Worm (Caenorhabditis elegans) whole organism, L1 larva: ENCODE data around the gene hmit-1.2.

Experiments used
- C16A3.4 ChIP-seq: fragments of 150-350 bp; optimal IDR thresholded peaks from 2 replicates; lab custom pipeline; 2014; ENCODE audit warnings: missing biosample characterization, missing genetic modification characterization
- F16B12.6 ChIP-seq: fragments of 150-350 bp; optimal IDR thresholded peaks from 2 replicates; lab custom pipeline; 2014; ENCODE audit warnings: missing biosample characterization, missing genetic modification characterization
- ceh-63 ChIP-seq: fragments of 200-800 bp; sonication (Bioruptor generic); optimal IDR thresholded peaks from 2 replicates; lab custom pipeline; 2018; ENCODE audit warnings: mild to moderate bottlenecking, missing genetic modification characterization, missing compliant biosample characterization
- ceh-8 ChIP-seq: fragments of 200-800 bp; sonication (Bioruptor generic); optimal IDR thresholded peaks from 2 replicates; lab custom pipeline; 2018; ENCODE audit warnings: mild to moderate bottlenecking, missing genetic modification characterization, moderate library complexity, missing compliant biosample characterization
- ceh-82 ChIP-seq, 3 experiments: fragments of 150-350 bp in 1 of 3; sonication (generic microtip) in 2 of 3; optimal IDR thresholded peaks; 2 replicates each; lab custom pipeline; 2014 to 2017; ENCODE audit warnings: missing biosample characterization in 3 of 3, missing genetic modification characterization in 3 of 3
- dsc-1 ChIP-seq: sonication (generic microtip); optimal IDR thresholded peaks from 2 replicates; lab custom pipeline; 2016; ENCODE audit warnings: mild to moderate bottlenecking, missing genetic modification characterization, missing compliant biosample characterization
- efl-1 ChIP-seq, 4 experiments: fragments of 150-350 bp; optimal IDR thresholded peaks in 3 of 4; peaks in 1 of 4; 1 replicate in 1 of 4; 2 replicates in 3 of 4; lab custom pipeline; 2014; ENCODE audit warnings: missing biosample characterization in 2 of 4, missing genetic modification characterization in 2 of 4, missing genetic modification reagents in 2 of 4
- egl-13 ChIP-seq: sonication (generic microtip); optimal IDR thresholded peaks from 2 replicates; lab custom pipeline; 2016; ENCODE audit warnings: missing genotype, missing genetic modification reagents, missing genetic modification characterization, missing compliant biosample characterization
- elt-3 ChIP-seq, 6 experiments: fragments of 150-350 bp in 1 of 6; sonication (generic microtip); optimal IDR thresholded peaks; 2 replicates each; lab custom pipeline; 2017 to 2018; ENCODE audit warnings: missing biosample characterization in 6 of 6, missing genetic modification characterization in 6 of 6, inconsistent platforms in 1 of 6
- fkh-10 ChIP-seq: sonication (generic microtip); optimal IDR thresholded peaks from 2 replicates; lab custom pipeline; 2017; ENCODE audit warnings: missing biosample characterization, missing genetic modification reagents, missing genetic modification characterization
- fkh-8 ChIP-seq: sonication (generic microtip); optimal IDR thresholded peaks from 2 replicates; lab custom pipeline; 2016; ENCODE audit warnings: mild to moderate bottlenecking, missing genetic modification characterization, missing compliant biosample characterization
- hlh-17 ChIP-seq: fragments of 200-800 bp; sonication (Bioruptor generic); optimal IDR thresholded peaks from 2 replicates; lab custom pipeline; 2018; ENCODE audit warnings: missing genetic modification characterization, mild to moderate bottlenecking, missing compliant biosample characterization, moderate library complexity, borderline replicate concordance
- isw-1 ChIP-seq: fragments of 200-800 bp; sonication (Bioruptor generic); IDR thresholded peaks from 2 replicates; pipeline ENCODE4 v1.3.6; 2022; ENCODE audit warnings: missing genetic modification characterization, missing compliant biosample characterization
- lin-13 ChIP-seq: fragments of 150-350 bp; optimal IDR thresholded peaks from 2 replicates; lab custom pipeline; 2014; ENCODE audit warnings: missing biosample characterization, missing genetic modification reagents, missing genetic modification characterization
- lin-14 ChIP-seq: fragments of 200-800 bp; sonication (Bioruptor generic); optimal IDR thresholded peaks from 2 replicates; lab custom pipeline; 2018; ENCODE audit warnings: mild to moderate bottlenecking, missing genetic modification characterization, moderate library complexity, missing compliant biosample characterization
- lin-15B ChIP-seq: fragments of 150-350 bp; sonication (generic microtip); optimal IDR thresholded peaks from 3 replicates; lab custom pipeline; 2014; ENCODE audit warnings: missing biosample characterization, missing genetic modification characterization
- lsy-2 ChIP-seq, 2 experiments: fragments of 150-350 bp; optimal IDR thresholded peaks; 2 replicates each; lab custom pipeline; 2014; ENCODE audit warnings: missing biosample characterization in 2 of 2, missing genetic modification characterization in 2 of 2
- mep-1 ChIP-seq: fragments of 150-350 bp; optimal IDR thresholded peaks from 2 replicates; lab custom pipeline; 2014; ENCODE audit warnings: missing biosample characterization, missing genetic modification characterization
- nhr-11 ChIP-seq: fragments of 150-350 bp; optimal IDR thresholded peaks from 2 replicates; lab custom pipeline; 2014; ENCODE audit warnings: missing biosample characterization, missing genetic modification characterization
- nhr-20 ChIP-seq: sonication (generic microtip); optimal IDR thresholded peaks from 2 replicates; lab custom pipeline; 2016; ENCODE audit warnings: mild to moderate bottlenecking, missing genetic modification characterization, missing compliant biosample characterization
- nhr-237 ChIP-seq: fragments of 150-350 bp; optimal IDR thresholded peaks from 2 replicates; lab custom pipeline; 2014; ENCODE audit warnings: missing biosample characterization, missing genetic modification characterization
- nhr-47 ChIP-seq: sonication (generic microtip); optimal IDR thresholded peaks from 2 replicates; lab custom pipeline; 2016; ENCODE audit warnings: mild to moderate bottlenecking, missing genetic modification characterization, moderate library complexity, missing compliant biosample characterization
- nhr-71 ChIP-seq: sonication (generic microtip); optimal IDR thresholded peaks from 2 replicates; lab custom pipeline; 2016; ENCODE audit warnings: mild to moderate bottlenecking, missing genetic modification characterization, moderate library complexity, missing compliant biosample characterization
- pag-3 ChIP-seq: sonication (generic microtip); optimal IDR thresholded peaks from 2 replicates; lab custom pipeline; 2017; ENCODE audit warnings: missing genetic modification characterization, mild to moderate bottlenecking, missing compliant biosample characterization, antibody characterized with exemption, borderline replicate concordance; ENCODE audit not compliant: insufficient read depth
- pqm-1 ChIP-seq: sonication (generic microtip); optimal IDR thresholded peaks from 3 replicates; lab custom pipeline; 2017; ENCODE audit warnings: missing biosample characterization, missing genetic modification characterization
- rnt-1 ChIP-seq: sonication (generic microtip); optimal IDR thresholded peaks from 2 replicates; lab custom pipeline; 2016; ENCODE audit warnings: mild to moderate bottlenecking, missing genetic modification characterization, moderate library complexity, missing compliant biosample characterization
- skn-1 ChIP-seq: fragments of 150-350 bp; optimal IDR thresholded peaks from 2 replicates; lab custom pipeline; 2014; ENCODE audit warnings: missing biosample characterization, missing genetic modification characterization
- snpc-4 ChIP-seq: fragments of 150-350 bp; optimal IDR thresholded peaks from 2 replicates; lab custom pipeline; 2014; ENCODE audit warnings: missing biosample characterization, missing genetic modification characterization
- snu-23 ChIP-seq: sonication (generic microtip); optimal IDR thresholded peaks from 2 replicates; lab custom pipeline; 2016; ENCODE audit warnings: missing genetic modification characterization, missing compliant biosample characterization
- sup-37 ChIP-seq: fragments of 200-800 bp; sonication (Bioruptor generic); optimal IDR thresholded peaks from 2 replicates; lab custom pipeline; 2018; ENCODE audit warnings: mild to moderate bottlenecking, missing genetic modification characterization, missing compliant biosample characterization
- swsn-7 ChIP-seq: sonication (generic microtip); optimal IDR thresholded peaks from 2 replicates; lab custom pipeline; 2016; ENCODE audit warnings: missing genetic modification characterization, missing compliant biosample characterization
- tlp-1 ChIP-seq: fragments of 150-350 bp; optimal IDR thresholded peaks from 2 replicates; lab custom pipeline; 2014; ENCODE audit warnings: missing biosample characterization, missing genetic modification characterization
- unc-86 ChIP-seq: sonication (generic microtip); optimal IDR thresholded peaks from 2 replicates; lab custom pipeline; 2016; ENCODE audit warnings: missing genetic modification characterization, missing compliant biosample characterization
- unc-98 ChIP-seq: fragments of 200-800 bp; sonication (Bioruptor generic); IDR thresholded peaks from 2 replicates; pipeline ENCODE4 v1.3.6; 2022; ENCODE audit warnings: missing genetic modification characterization, missing compliant biosample characterization

Gene hmit-1.2

DNA sequence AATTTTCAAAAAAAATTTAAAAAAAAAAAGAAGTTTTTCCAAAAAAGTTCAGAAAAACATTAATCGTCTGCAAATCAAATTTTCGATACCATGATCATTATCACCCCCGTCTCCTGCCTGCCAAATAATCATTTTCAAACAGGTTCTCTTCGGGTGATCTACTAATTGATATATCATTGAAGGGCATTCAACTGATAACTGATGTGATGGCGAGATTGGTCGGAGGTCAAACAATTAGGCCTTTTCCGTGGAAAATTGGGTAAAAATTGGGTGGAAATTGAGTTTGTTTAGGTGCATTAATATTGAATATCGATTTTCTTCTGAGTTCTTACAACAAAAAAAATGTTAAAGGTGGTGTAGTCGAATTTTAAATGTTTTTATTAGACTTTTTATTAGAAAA, 37.4 kb upstream of the hmit-1.2 start, which contains the start of gene Y51A2D.18:
Y51A2D.18 (minus strand) TSS at position 101 of the 400 bp plus-strand sequence.
- no peak for TF ChIP-seq fkh-10 (GFP tag; lab: Kevin White, UChicago)
- peak in 3 of 6 experiments; percentile 12 to 31 (median 24) for TF ChIP-seq elt-3 (tag; optimal IDR thresholded peaks at IDR 0.05; lab: Kevin White, UChicago)

DNA sequence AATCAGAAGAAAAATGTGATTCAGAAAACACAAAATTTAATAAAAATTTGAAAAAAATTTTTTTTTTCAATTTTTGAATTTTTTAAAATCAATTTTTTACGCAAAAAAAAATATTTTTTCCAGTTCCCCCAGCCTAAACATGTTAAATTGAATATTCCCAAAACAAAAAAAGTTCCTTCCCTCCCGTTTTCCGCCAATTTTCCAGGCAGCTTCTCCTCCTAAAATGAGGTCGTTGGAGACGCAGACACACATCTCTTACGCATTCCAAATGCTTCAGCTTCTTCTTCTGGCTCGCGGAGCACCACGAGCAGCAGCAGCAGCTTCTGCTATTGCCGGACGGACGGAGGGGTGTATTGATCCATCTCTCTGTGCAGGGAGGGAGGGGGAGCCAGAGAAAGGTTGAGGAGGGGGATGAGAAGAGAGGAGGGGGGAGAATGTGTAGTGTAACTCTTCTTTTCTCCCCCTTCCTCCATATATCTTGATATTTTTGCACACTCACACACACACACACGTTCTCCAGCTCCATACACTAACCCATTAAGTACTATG, 34.2 kb upstream of the hmit-1.2 start:
- TF ChIP-seq lin-14 (GFP tag; lab: Kevin White, UChicago) (peak; percentile 89), fkh-10 (GFP tag; lab: Kevin White, UChicago) (peak; percentile 63), ceh-63 (GFP tag; lab: Kevin White, UChicago) (no peak), nhr-20 (tag; lab: Kevin White, UChicago) (no peak), hlh-17 (no peak), nhr-11 (tag; lab: Kevin White, UChicago) (no peak), pqm-1 (tag; lab: Kevin White, UChicago) (no peak), nhr-47 (tag; lab: Kevin White, UChicago) (peak; percentile 26), unc-86 (tag; lab: Kevin White, UChicago) (peak; percentile 8), efl-1 (optimal IDR thresholded peaks at IDR 0.05; lab: Kevin White, UChicago) (peak; percentile 22 to 32), efl-1 (GFP tag; optimal IDR thresholded peaks at IDR 0.05 in 1 of 2; lab: Kevin White, UChicago) (no peak), unc-98 (GFP tag; lab: Robert Waterston, UW) (no peak), mep-1 (tag; lab: Kevin White, UChicago) (peak; percentile 12), nhr-71 (tag; lab: Kevin White, UChicago) (peak; percentile 38), egl-13 (tag; lab: Kevin White, UChicago) (no peak), isw-1 (GFP tag; lab: Robert Waterston, UW) (0 out of 2 replicates have a peak, but pooled peaks have one; percentile 14), fkh-8 (tag; lab: Kevin White, UChicago) (peak; percentile 65), lin-15B (peak; percentile 3), dsc-1 (tag; lab: Kevin White, UChicago) (peak; percentile 9), lsy-2 (tag; optimal IDR thresholded peaks at IDR 0.05; lab: Kevin White, UChicago) (peak in 1 of 2 experiments; percentile 46), snpc-4 (tag; lab: Kevin White, UChicago) (peak; percentile 23), skn-1 (tag; lab: Kevin White, UChicago) (peak; percentile 15), ceh-8 (peak; percentile 5), ceh-82 (tag; optimal IDR thresholded peaks at IDR 0.05; lab: Kevin White, UChicago) (peak in 2 of 3 experiments; percentile 35 to 68), F16B12.6 (tag; lab: Kevin White, UChicago) (peak; percentile 20), swsn-7 (tag; lab: Kevin White, UChicago) (peak; percentile 9), lin-13 (GFP tag; lab: Kevin White, UChicago) (no peak), snu-23 (GFP tag; lab: Kevin White, UChicago) (peak; percentile 2)

DNA sequence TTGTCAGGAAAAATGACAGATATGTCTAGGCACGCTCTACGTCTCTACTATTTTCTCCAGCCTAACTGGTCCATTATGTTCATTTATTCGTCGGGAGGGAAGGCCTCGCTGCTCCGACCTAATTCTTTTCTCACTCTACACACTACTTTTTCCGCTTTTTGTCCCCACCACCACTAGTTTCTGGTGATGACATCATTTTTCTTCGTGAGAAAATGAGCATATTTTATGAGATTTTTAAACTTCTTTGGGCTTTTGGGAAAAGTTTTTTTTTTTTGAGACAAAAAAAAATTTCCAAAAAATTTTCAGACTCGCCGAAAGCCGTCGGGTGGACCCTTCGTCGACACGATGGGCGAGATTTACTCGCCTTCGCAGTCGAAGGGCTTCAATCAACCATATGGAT, 32.6 kb upstream of the hmit-1.2 start, which contains the start of gene slo-1:
slo-1 (plus strand) TSS at position 301 of the 400 bp plus-strand sequence.
- TF ChIP-seq nhr-11 (tag; lab: Kevin White, UChicago) (no peak), pag-3 (tag; lab: Kevin White, UChicago) (no peak), lin-14 (GFP tag; lab: Kevin White, UChicago) (peak; percentile 48)
- TF ChIP-seq, all 84 proteins: peak for 1

DNA sequence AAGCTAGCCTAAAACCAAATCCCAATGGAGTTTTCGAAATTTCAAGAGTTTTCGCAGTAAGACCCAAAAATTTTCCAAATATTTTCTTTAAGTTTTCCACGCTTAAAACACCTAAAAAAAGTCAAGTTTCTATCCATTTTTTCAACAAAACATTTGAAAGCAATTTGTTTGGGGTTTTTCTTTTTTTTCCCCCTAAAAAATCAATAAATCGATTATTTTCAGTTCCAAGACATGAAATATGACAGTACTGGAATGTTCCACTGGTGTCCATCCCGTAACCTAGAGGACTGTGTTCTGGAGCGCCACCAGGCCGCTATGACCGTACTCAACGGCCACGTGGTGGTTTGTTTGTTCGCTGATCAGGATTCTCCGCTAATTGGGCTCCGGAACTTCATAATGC, 19.9 kb upstream of the hmit-1.2 start:
- TF ChIP-seq tlp-1: no peak
- TF ChIP-seq sup-37 (GFP tag; lab: Kevin White, UChicago): no peak
- no peak for TF ChIP-seq C16A3.4 (tag; lab: Kevin White, UChicago)
- no peak for TF ChIP-seq nhr-237 (tag; lab: Kevin White, UChicago)
- no peak for TF ChIP-seq fkh-8 (tag; lab: Kevin White, UChicago)
- TF ChIP-seq rnt-1: no peak
- TF ChIP-seq, all 84 proteins: peak for 0
